Fruit fly (Drosophila melanogaster): ENCODE measurements around the gene loco.

The loco gene

DNA sequence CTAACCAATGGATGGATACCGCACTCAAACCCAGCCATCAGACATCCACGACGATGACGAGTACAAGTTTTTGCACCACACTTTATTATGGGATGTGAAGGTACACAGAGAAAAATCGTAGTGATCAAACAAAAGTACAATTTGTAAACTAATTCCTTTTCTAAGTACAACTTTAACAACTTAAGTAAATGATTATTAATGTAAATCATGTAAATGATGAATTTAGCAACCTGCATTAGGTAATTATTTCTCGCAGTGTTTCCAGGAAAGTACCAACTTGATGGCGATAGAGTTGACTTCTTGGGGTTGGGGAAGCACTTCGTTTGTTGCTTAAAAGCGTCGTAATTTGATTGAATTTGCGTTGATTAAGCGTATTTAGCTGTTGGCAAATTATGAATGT, 23.9 kb upstream of the loco start (continued):
- TF ChIP-seq Bgb (GFP tag; IDR thresholded peaks at IDR 0.05; ENCODE audit: partially characterized antibody) (no peak), Hmx (GFP tag; optimal IDR thresholded peaks at IDR 0.05) (no peak), Abd-B (GFP tag; optimal IDR thresholded peaks at IDR 0.05) (peak; percentile 44), Xrp1 (GFP tag; IDR thresholded peaks at IDR 0.05) (no peak; the same call in 1 of the 2 replicates), onecut (GFP tag; IDR thresholded peaks at IDR 0.05) (peak; percentile 48; the same call in 1 of the 2 replicates), Tbp (GFP tag; optimal IDR thresholded peaks at IDR 0.05) (no peak), ftz-f1 (GFP tag; optimal IDR thresholded peaks at IDR 0.05) (no peak), Adf1 (GFP tag; IDR thresholded peaks at IDR 0.05) (peak; percentile 57), CG3847 (GFP tag; IDR thresholded peaks at IDR 0.05) (peak; percentile 77), Fer2 (tag; optimal IDR thresholded peaks at IDR 0.05) (peak; percentile 32), tup (GFP tag; optimal IDR thresholded peaks at IDR 0.05) (peak; percentile 47), tx (GFP tag; optimal IDR thresholded peaks at IDR 0.05) (peak; percentile 27), CG31365 (tag; optimal IDR thresholded peaks at IDR 0.05) (no peak), CG16863 (GFP tag; optimal IDR thresholded peaks at IDR 0.05) (peak; percentile 53), CG7357 (GFP tag; IDR thresholded peaks at IDR 0.05) (0 out of 3 replicates have a peak, but pooled peaks have one; percentile 23), Bteb2 (GFP tag; optimal IDR thresholded peaks at IDR 0.05) (peak; percentile 56), CG12219 (GFP tag; optimal IDR thresholded peaks at IDR 0.05) (peak; percentile 57), ham (GFP tag; IDR thresholded peaks at IDR 0.05) (no peak), sug (tag; optimal IDR thresholded peaks at IDR 0.05) (no peak), row (GFP tag; IDR thresholded peaks at IDR 0.05) (peak; percentile 85), fd3F (GFP tag; optimal IDR thresholded peaks at IDR 0.05) (peak; percentile 64), odd (GFP tag; optimal IDR thresholded peaks at IDR 0.05) (peak; percentile 39), fd102C (GFP tag; optimal IDR thresholded peaks at IDR 0.05) (no peak), Vsx1 (GFP tag; optimal IDR thresholded peaks at IDR 0.05) (peak; percentile 8), D19A (tag; optimal IDR thresholded peaks at IDR 0.05) (peak; percentile 50), Dref (GFP tag; IDR thresholded peaks at IDR 0.05) (no peak), CG33213 (GFP tag; optimal IDR thresholded peaks at IDR 0.05) (peak; percentile 28), CG11456 (GFP tag; IDR thresholded peaks at IDR 0.05) (0 out of 3 replicates have a peak, but pooled peaks have one; percentile 11), rib (GFP tag; IDR thresholded peaks at IDR 0.05) (no peak), CG6683 (GFP tag; optimal IDR thresholded peaks at IDR 0.05) (no peak), CG32532 (GFP tag; IDR thresholded peaks at IDR 0.05) (peak; percentile 60; the same call in 1 of the 2 replicates), sisA (GFP tag; IDR thresholded peaks at IDR 0.05) (peak; percentile 56), CG17912 (GFP tag; optimal IDR thresholded peaks at IDR 0.05) (no peak), CG31224 (GFP tag; IDR thresholded peaks at IDR 0.05) (peak; percentile 40; the same call in 1 of the 2 replicates), CG6175 (GFP tag; IDR thresholded peaks at IDR 0.05) (no peak), CG17328 (GFP tag; IDR thresholded peaks at IDR 0.05) (peak; percentile 87), CG4328 (GFP tag; optimal IDR thresholded peaks at IDR 0.05) (no peak), CG30431 (GFP tag; optimal IDR thresholded peaks at IDR 0.05) (peak; percentile 17), Mad (GFP tag; optimal IDR thresholded peaks at IDR 0.05) (peak; percentile 20), CG17612 (GFP tag; IDR thresholded peaks at IDR 0.05) (no peak), CG7271 (tag; optimal IDR thresholded peaks at IDR 0.05) (no peak), CTCF (GFP tag; optimal IDR thresholded peaks at IDR 0.05) (no peak), cad (GFP tag; optimal IDR thresholded peaks at IDR 0.05) (no peak), CG4854 (GFP tag; optimal IDR thresholded peaks at IDR 0.05) (no peak), ems (GFP tag; optimal IDR thresholded peaks at IDR 0.05) (peak; percentile 22), ase (GFP tag; IDR thresholded peaks at IDR 0.05) (no peak; the same call in 2 of the 3 replicates), CG8388 (GFP tag; optimal IDR thresholded peaks at IDR 0.05) (peak; percentile 63), E2f1 (GFP tag; IDR thresholded peaks at IDR 0.05) (0 out of 2 replicates have a peak, but pooled peaks have one; percentile 34), Ets97D (GFP tag; optimal IDR thresholded peaks at IDR 0.05) (no peak), CG2678 (tag; optimal IDR thresholded peaks at IDR 0.05) (peak; percentile 82), Chrac-16 (GFP tag; optimal IDR thresholded peaks at IDR 0.05) (peak; percentile 68), CG8089 (GFP tag; optimal IDR thresholded peaks at IDR 0.05) (peak; percentile 13), chn (GFP tag; optimal IDR thresholded peaks at IDR 0.05) (peak; percentile 59)
